Worm (Caenorhabditis elegans) whole organism, young adult: ENCODE results near the gene F52H2.15.

Source experiments
- B0019.2 ChIP-seq: fragments of 200-800 bp; sonication (Bioruptor generic); conservative IDR thresholded peaks from 2 replicates; pipeline ENCODE4 v1.3.6; 2022; ENCODE audit warnings: missing genetic modification reagents, missing genetic modification characterization, missing compliant biosample characterization
- B0035.1 ChIP-seq: sonication (generic microtip); optimal IDR thresholded peaks from 2 replicates; lab custom pipeline; 2016; ENCODE audit warnings: missing genetic modification characterization, mild to moderate bottlenecking, missing compliant biosample characterization, missing genotype, missing genetic modification reagents
- C06A6.2 ChIP-seq: fragments of 200-800 bp; sonication (Bioruptor generic); conservative IDR thresholded peaks from 2 replicates; pipeline ENCODE4 v1.3.6; 2022; ENCODE audit warnings: missing genetic modification characterization, missing compliant biosample characterization
- F22D6.2 ChIP-seq: sonication (generic microtip); optimal IDR thresholded peaks from 2 replicates; lab custom pipeline; 2016; ENCODE audit warnings: mild to moderate bottlenecking, missing genetic modification characterization, missing compliant biosample characterization
- F52B5.7 ChIP-seq: sonication (generic microtip); optimal IDR thresholded peaks from 2 replicates; lab custom pipeline; 2016; ENCODE audit warnings: mild to moderate bottlenecking, missing genetic modification characterization, missing compliant biosample characterization
- F57A8.1 ChIP-seq: fragments of 200-800 bp; sonication (Bioruptor generic); optimal IDR thresholded peaks from 2 replicates; lab custom pipeline; 2018; ENCODE audit warnings: mild to moderate bottlenecking, missing genetic modification characterization, moderate library complexity, missing compliant biosample characterization
- T26A5.8 ChIP-seq: sonication (generic microtip); optimal IDR thresholded peaks from 2 replicates; lab custom pipeline; 2016; ENCODE audit warnings: missing genetic modification characterization, missing compliant biosample characterization
- Y53F4B.3 ChIP-seq: fragments of 200-800 bp; sonication (Bioruptor generic); IDR thresholded peaks from 2 replicates; pipeline ENCODE4 v1.3.6; 2022; ENCODE audit warnings: missing genetic modification reagents, missing genetic modification characterization, missing compliant biosample characterization
- Y53G8AR.9 ChIP-seq: fragments of 200-800 bp; sonication (Bioruptor generic); conservative IDR thresholded peaks from 2 replicates; pipeline ENCODE4 v1.3.6; 2022; ENCODE audit warnings: missing genetic modification reagents, missing genetic modification characterization, missing compliant biosample characterization
- Y56A3A.18 ChIP-seq: fragments of 200-800 bp; sonication (Bioruptor generic); IDR thresholded peaks from 2 replicates; pipeline ENCODE4 v1.3.6; 2022; ENCODE audit warnings: missing genetic modification reagents, missing genetic modification characterization, missing compliant biosample characterization
- ama-1 ChIP-seq, 3 experiments: fragments of 150-350 bp in 1 of 3; sonication (generic microtip) in 2 of 3; optimal IDR thresholded peaks; 2 replicates each; lab custom pipeline; 2014 to 2018; ENCODE audit warnings: missing biosample characterization in 2 of 3, missing genetic modification characterization in 2 of 3, missing genetic modification reagents in 2 of 3
- atf-7 ChIP-seq: sonication (generic microtip); optimal IDR thresholded peaks from 2 replicates; lab custom pipeline; 2017; ENCODE audit warnings: mild to moderate bottlenecking, missing genetic modification characterization, missing compliant biosample characterization
- attf-6 ChIP-seq: fragments of 200-800 bp; sonication (Bioruptor generic); IDR thresholded peaks from 2 replicates; pipeline ENCODE4 v1.3.6; 2022; ENCODE audit warnings: missing genetic modification reagents, missing genetic modification characterization, missing compliant biosample characterization
- cebp-1 ChIP-seq, 2 experiments: fragments of 200-800 bp in 1 of 2; sonication (Bioruptor generic) in 1 of 2; sonication (generic microtip) in 1 of 2; IDR thresholded peaks in 1 of 2; optimal IDR thresholded peaks in 1 of 2; 2 replicates each; pipeline versions ENCODE4 v1.3.6 to Lab custom; 2017 to 2022; ENCODE audit warnings: missing compliant biosample characterization in 2 of 2, missing genetic modification characterization in 2 of 2, mild to moderate bottlenecking in 1 of 2, missing genetic modification reagents in 1 of 2, moderate library complexity in 1 of 2
- ceh-58 ChIP-seq: fragments of 200-800 bp; sonication (Bioruptor generic); IDR thresholded peaks from 2 replicates; pipeline ENCODE4 v1.3.6; 2022; ENCODE audit warnings: missing genetic modification characterization, missing compliant biosample characterization
- ceh-79 ChIP-seq: sonication (generic microtip); optimal IDR thresholded peaks from 2 replicates; lab custom pipeline; 2017; ENCODE audit warnings: mild to moderate bottlenecking, missing genetic modification characterization, missing compliant biosample characterization
- ceh-91 ChIP-seq: fragments of 200-800 bp; sonication (Bioruptor generic); IDR thresholded peaks from 2 replicates; pipeline ENCODE4 v1.3.6; 2022; ENCODE audit warnings: missing genetic modification reagents, missing genetic modification characterization, missing compliant biosample characterization
- dox-1 ChIP-seq: fragments of 200-800 bp; sonication (Bioruptor generic); IDR thresholded peaks from 2 replicates; pipeline ENCODE4 v1.3.6; 2022; ENCODE audit warnings: missing genetic modification reagents, missing genetic modification characterization, missing compliant biosample characterization
- dpl-1 ChIP-seq: fragments of 150-350 bp; optimal IDR thresholded peaks from 2 replicates; lab custom pipeline; 2014; ENCODE audit warnings: missing biosample characterization, missing genetic modification reagents, missing genetic modification characterization
- egrh-3 ChIP-seq: fragments of 200-800 bp; sonication (Bioruptor generic); IDR thresholded peaks from 2 replicates; pipeline ENCODE4 v1.3.6; 2022; ENCODE audit warnings: missing genetic modification reagents, missing genetic modification characterization, missing compliant biosample characterization
- him-1 ChIP-seq: sonication (generic microtip); optimal IDR thresholded peaks from 2 replicates; lab custom pipeline; 2016; ENCODE audit warnings: missing genotype, missing genetic modification reagents, missing genetic modification characterization, missing compliant biosample characterization
- hlh-26 ChIP-seq: fragments of 200-800 bp; sonication (Bioruptor generic); conservative IDR thresholded peaks from 2 replicates; pipeline ENCODE4 v1.3.6; 2022; ENCODE audit warnings: missing genetic modification reagents, missing genetic modification characterization, missing compliant biosample characterization
- hmg-20 ChIP-seq: fragments of 200-800 bp; sonication (Bioruptor generic); IDR thresholded peaks from 2 replicates; pipeline ENCODE4 v1.3.6; 2022; ENCODE audit warnings: missing genetic modification reagents, missing genetic modification characterization, missing compliant biosample characterization
- lag-1 ChIP-seq: fragments of 200-800 bp; sonication (Bioruptor generic); IDR thresholded peaks from 2 replicates; pipeline ENCODE4 v1.3.6; 2022; ENCODE audit warnings: missing genetic modification reagents, missing genetic modification characterization, missing compliant biosample characterization
- let-607 ChIP-seq, 2 experiments: fragments of 200-800 bp in 1 of 2; sonication (Bioruptor generic) in 1 of 2; sonication (generic microtip) in 1 of 2; optimal IDR thresholded peaks; 2 replicates each; lab custom pipeline; 2016 to 2018; ENCODE audit warnings: mild to moderate bottlenecking in 2 of 2, missing compliant biosample characterization in 2 of 2, missing genetic modification characterization in 2 of 2, moderate library complexity in 2 of 2, missing genotype in 1 of 2
- lin-40 ChIP-seq: sonication (generic microtip); optimal IDR thresholded peaks from 2 replicates; lab custom pipeline; 2016; ENCODE audit warnings: missing genetic modification characterization, mild to moderate bottlenecking, missing compliant biosample characterization, missing genotype, missing genetic modification reagents
- lin-54 ChIP-seq: fragments of 200-800 bp; sonication (Bioruptor generic); optimal IDR thresholded peaks from 2 replicates; lab custom pipeline; 2018; ENCODE audit warnings: mild to moderate bottlenecking, missing genetic modification characterization, missing compliant biosample characterization
- madf-10 ChIP-seq: sonication (generic microtip); optimal IDR thresholded peaks from 2 replicates; lab custom pipeline; 2016; ENCODE audit warnings: mild to moderate bottlenecking, missing genetic modification characterization, missing compliant biosample characterization
- madf-8 ChIP-seq: fragments of 200-800 bp; sonication (Bioruptor generic); conservative IDR thresholded peaks from 2 replicates; pipeline ENCODE4 v1.3.6; 2022; ENCODE audit warnings: missing genetic modification reagents, missing genetic modification characterization, missing compliant biosample characterization
- mcd-1 ChIP-seq: fragments of 200-800 bp; sonication (Bioruptor generic); IDR thresholded peaks from 2 replicates; pipeline ENCODE4 v1.3.6; 2022; ENCODE audit warnings: missing genetic modification reagents, missing genetic modification characterization, missing compliant biosample characterization
- mel-28 ChIP-seq: sonication (generic microtip); optimal IDR thresholded peaks from 2 replicates; lab custom pipeline; 2016; ENCODE audit warnings: borderline replicate concordance, mild to moderate bottlenecking, missing genetic modification characterization, missing compliant biosample characterization
- nhr-120 ChIP-seq: fragments of 200-800 bp; sonication (Bioruptor generic); IDR thresholded peaks from 2 replicates; pipeline ENCODE4 v1.3.6; 2022; ENCODE audit warnings: missing genetic modification characterization, missing compliant biosample characterization
- nhr-27 ChIP-seq: fragments of 200-800 bp; sonication (Bioruptor generic); optimal IDR thresholded peaks from 2 replicates; lab custom pipeline; 2018; ENCODE audit warnings: mild to moderate bottlenecking, missing genetic modification characterization, moderate library complexity, missing compliant biosample characterization
- nhr-80 ChIP-seq: sonication (generic microtip); optimal IDR thresholded peaks from 2 replicates; lab custom pipeline; 2016; ENCODE audit warnings: missing genetic modification characterization, missing compliant biosample characterization
- rec-8 ChIP-seq, 2 experiments: sonication (generic microtip); optimal IDR thresholded peaks; 2 replicates each; lab custom pipeline; 2016; ENCODE audit warnings: mild to moderate bottlenecking in 2 of 2, missing genetic modification characterization in 2 of 2, missing genetic modification reagents in 2 of 2, missing genotype in 2 of 2, missing biosample characterization in 1 of 2, missing compliant biosample characterization in 1 of 2, moderate library complexity in 1 of 2
- rpc-1 ChIP-seq, 2 experiments: fragments of 150-350 bp in 1 of 2; sonication (generic microtip) in 1 of 2; optimal IDR thresholded peaks; 2 replicates each; lab custom pipeline; 2014 to 2018; ENCODE audit warnings: missing biosample characterization in 1 of 2, missing genetic modification characterization in 1 of 2, missing genetic modification reagents in 1 of 2, missing genotype in 1 of 2
- sea-2 ChIP-seq: fragments of 200-800 bp; sonication (Bioruptor generic); IDR thresholded peaks from 2 replicates; pipeline ENCODE4 v1.3.6; 2022; ENCODE audit warnings: missing genetic modification characterization, missing compliant biosample characterization
- snpc-1.1 ChIP-seq: sonication (generic microtip); optimal IDR thresholded peaks from 2 replicates; lab custom pipeline; 2017; ENCODE audit warnings: missing genetic modification characterization, mild to moderate bottlenecking, missing compliant biosample characterization, antibody characterized with exemption, moderate library complexity, missing genotype, missing genetic modification reagents; ENCODE audit not compliant: insufficient read depth
- unc-130 ChIP-seq: sonication (generic microtip); optimal IDR thresholded peaks from 2 replicates; lab custom pipeline; 2016; ENCODE audit warnings: missing genetic modification reagents, missing genetic modification characterization, missing compliant biosample characterization
- zim-3 ChIP-seq: sonication (generic microtip); optimal IDR thresholded peaks from 2 replicates; lab custom pipeline; 2017; ENCODE audit warnings: mild to moderate bottlenecking, missing genetic modification characterization, moderate library complexity, missing compliant biosample characterization
- ztf-18 ChIP-seq: sonication (generic microtip); optimal IDR thresholded peaks from 2 replicates; lab custom pipeline; 2016; ENCODE audit warnings: missing genotype, mild to moderate bottlenecking, missing genetic modification characterization, missing compliant biosample characterization
- ztf-22 ChIP-seq: fragments of 200-800 bp; sonication (Bioruptor generic); optimal IDR thresholded peaks from 2 replicates; lab custom pipeline; 2018; ENCODE audit warnings: mild to moderate bottlenecking, missing genetic modification characterization, moderate library complexity, missing compliant biosample characterization
- ztf-28 ChIP-seq: fragments of 200-800 bp; sonication (Bioruptor generic); IDR thresholded peaks from 2 replicates; pipeline ENCODE4 v1.3.6; 2022; ENCODE audit warnings: missing genetic modification reagents, missing genetic modification characterization, missing compliant biosample characterization
- ztf-6 ChIP-seq: fragments of 200-800 bp; sonication (Bioruptor generic); IDR thresholded peaks from 2 replicates; pipeline ENCODE4 v1.3.6; 2022; ENCODE audit warnings: missing genetic modification reagents, missing genetic modification characterization, missing compliant biosample characterization

Gene F52H2.15

DNA sequence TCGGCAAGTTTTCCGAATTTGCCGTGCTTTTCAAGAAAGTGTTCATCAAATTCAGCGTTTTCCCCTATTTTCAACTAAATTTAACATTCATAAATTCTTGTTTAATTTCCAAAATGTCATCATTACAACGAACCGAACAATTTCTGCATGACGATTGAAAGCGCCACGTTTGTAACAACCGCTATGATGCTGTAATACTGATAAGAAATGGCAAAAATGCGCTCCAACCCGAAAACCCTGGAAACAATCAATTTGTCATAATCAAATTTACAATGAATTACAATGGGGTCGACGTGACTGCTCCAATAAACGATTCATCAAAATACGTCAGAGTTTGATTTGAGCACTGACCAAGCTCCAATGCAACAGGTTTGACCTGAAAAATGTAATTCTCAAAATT, 20.5 kb upstream of the F52H2.15 start (continued):
- TF ChIP-seq mcd-1 (GFP tag; lab: Robert Waterston, UW) = no peak
- no peak for TF ChIP-seq ama-1 (optimal IDR thresholded peaks at IDR 0.05; lab: Kevin White, UChicago)
- TF ChIP-seq ama-1 (GFP tag; optimal IDR thresholded peaks at IDR 0.05; lab: Kevin White, UChicago) = no peak
- TF ChIP-seq T26A5.8 (tag; lab: Kevin White, UChicago) = no peak

DNA sequence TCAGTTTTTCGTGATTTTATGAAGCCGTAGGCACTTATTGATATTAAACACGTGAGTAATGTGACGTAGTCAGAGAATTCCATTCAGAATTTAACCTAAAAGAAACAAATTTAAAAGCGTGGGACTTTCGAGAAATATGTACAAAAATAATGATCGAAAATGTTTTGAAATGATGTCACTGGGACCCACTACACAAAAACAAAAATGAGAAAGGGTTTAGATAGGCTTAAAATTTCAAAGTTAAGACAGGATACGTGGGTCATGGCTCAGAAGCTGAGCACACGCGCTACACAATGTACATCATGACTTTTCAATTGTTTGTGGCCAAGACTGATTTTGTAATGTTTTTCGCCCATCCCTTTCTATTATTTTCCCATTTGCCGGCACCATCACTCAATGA, 16.3 kb upstream of the F52H2.15 start, which contains the start of gene smvt-1:
Gene smvt-1 (minus strand): TSS at position 101 of the 400 bp plus-strand sequence.
- TF ChIP-seq dox-1 (GFP tag; lab: Robert Waterston, UW) (no peak), madf-8 (GFP tag; lab: Robert Waterston, UW) (no peak), B0019.2 (no peak), hmg-20 (GFP tag; lab: Robert Waterston, UW) (no peak), dpl-1 (no peak), let-607 (tag; optimal IDR thresholded peaks at IDR 0.05; lab: Kevin White, UChicago) (no peak), sea-2 (GFP tag; lab: Robert Waterston, UW) (no peak), Y53G8AR.9 (GFP tag; lab: Robert Waterston, UW) (no peak), ceh-79 (no peak), nhr-27 (no peak), B0035.1 (tag; lab: Kevin White, UChicago) (no peak), egrh-3 (GFP tag; lab: Robert Waterston, UW) (no peak), him-1 (tag; lab: Kevin White, UChicago) (no peak), attf-6 (GFP tag; lab: Robert Waterston, UW) (no peak), lag-1 (no peak), ztf-22 (GFP tag; lab: Kevin White, UChicago) (no peak), ceh-91 (no peak)

DNA sequence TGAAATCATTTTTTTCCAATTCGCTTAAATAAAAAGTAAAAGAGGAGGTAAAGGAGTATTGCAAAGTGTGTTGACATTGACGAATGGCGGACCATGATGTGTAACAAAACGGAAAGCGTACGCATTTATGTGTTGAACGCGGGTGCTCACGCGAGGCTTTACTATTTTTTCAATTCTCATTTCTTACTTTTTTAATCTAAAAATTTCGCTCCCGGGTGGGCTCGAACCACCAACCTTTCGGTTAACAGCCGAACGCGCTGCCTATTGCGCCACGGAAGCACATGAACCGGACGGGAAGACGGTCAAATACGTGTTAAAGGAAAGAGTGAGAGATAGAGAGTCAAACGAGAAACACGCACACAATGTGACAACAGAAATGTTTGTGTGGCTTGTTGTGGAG, 15.8 kb upstream of the F52H2.15 start:
- no peak for TF ChIP-seq C06A6.2
- peak; percentile 58 for TF ChIP-seq cebp-1 (GFP tag; IDR thresholded peaks at IDR 0.05; lab: Robert Waterston, UW)
- TF ChIP-seq cebp-1 (tag; optimal IDR thresholded peaks at IDR 0.05; lab: Kevin White, UChicago) = peak; percentile 76
- TF ChIP-seq rpc-1 (optimal IDR thresholded peaks at IDR 0.05; lab: Kevin White, UChicago) = peak; percentile 81
- peak; percentile 88 for TF ChIP-seq rpc-1 (tag; optimal IDR thresholded peaks at IDR 0.05; lab: Kevin White, UChicago)
- peak; percentile 49 for TF ChIP-seq snpc-1.1 (tag; lab: Kevin White, UChicago)
- peak; percentile 42 for TF ChIP-seq lin-54 (GFP tag; lab: Kevin White, UChicago)
- peak; percentile 59 for TF ChIP-seq F57A8.1 (GFP tag; lab: Kevin White, UChicago)
- TF ChIP-seq nhr-80 (tag; lab: Kevin White, UChicago) = peak; percentile 35
- peak; percentile 74 for TF ChIP-seq ztf-18 (tag; lab: Kevin White, UChicago)
- peak; percentile 4 to 69 for TF ChIP-seq rec-8 (tag; optimal IDR thresholded peaks at IDR 0.05; lab: Kevin White, UChicago)
- 0 out of 2 replicates have a peak, but pooled peaks have one; percentile 25 for TF ChIP-seq B0019.2
- TF ChIP-seq ceh-58 (GFP tag; lab: Robert Waterston, UW) = no peak
- TF ChIP-seq ztf-28 = peak; percentile 78; the same call in 1 of the 2 replicates
- no peak for TF ChIP-seq unc-130
- TF ChIP-seq mel-28 = no peak
- peak; percentile 55 for TF ChIP-seq atf-7 (tag; lab: Kevin White, UChicago)
- peak; percentile 45 for TF ChIP-seq F22D6.2 (tag; lab: Kevin White, UChicago)
- TF ChIP-seq lin-40 = peak; percentile 81
- peak; percentile 72 for TF ChIP-seq zim-3 (tag; lab: Kevin White, UChicago)
- no peak for TF ChIP-seq hlh-26
- no peak for TF ChIP-seq nhr-120
- TF ChIP-seq Y56A3A.18 (GFP tag; lab: Robert Waterston, UW) = 0 out of 2 replicates have a peak, but pooled peaks have one; percentile 9
- TF ChIP-seq ztf-6 = 0 out of 2 replicates have a peak, but pooled peaks have one; percentile 20
- peak; percentile 47; the same call in 1 of the 2 replicates for TF ChIP-seq attf-6 (GFP tag; lab: Robert Waterston, UW)
- peak; percentile 78 for TF ChIP-seq dox-1 (GFP tag; lab: Robert Waterston, UW)
- TF ChIP-seq F52B5.7 (tag; lab: Kevin White, UChicago) = peak; percentile 60
- peak; percentile 76 for TF ChIP-seq madf-10 (tag; lab: Kevin White, UChicago)
- no peak for TF ChIP-seq Y53F4B.3 (GFP tag; lab: Robert Waterston, UW)
